Fruit fly (Drosophila melanogaster) whole organism, pupa: ENCODE measurements around the gene Golgin104.

Experiments
- CG15710 ChIP-seq: fragments of 200-800 bp; sonication (Bioruptor generic); optimal IDR thresholded peaks from 2 replicates; lab custom pipeline; 2018; ENCODE audit warnings: missing biosample characterization, mild to moderate bottlenecking, missing genetic modification characterization, moderate library complexity
- CG17806 ChIP-seq: fragments of 200-800 bp; sonication (Bioruptor generic); optimal IDR thresholded peaks from 2 replicates; lab custom pipeline; 2018; ENCODE audit warnings: missing biosample characterization, mild to moderate bottlenecking, missing genetic modification characterization, moderate library complexity
- CG32121 ChIP-seq: fragments of 200-800 bp; sonication (Bioruptor generic); IDR thresholded peaks from 2 replicates; pipeline ENCODE4 v1.3.6; 2022; ENCODE audit warnings: missing biosample characterization, missing genetic modification characterization
- CG34367 ChIP-seq: fragments of 200-800 bp; sonication (Bioruptor generic); optimal IDR thresholded peaks from 2 replicates; lab custom pipeline; 2018; ENCODE audit warnings: missing biosample characterization, mild to moderate bottlenecking, missing genetic modification characterization
- CG4496 ChIP-seq: fragments of 200-800 bp; sonication (Bioruptor generic); IDR thresholded peaks from 3 replicates; pipeline ENCODE4 v1.3.6; 2022; ENCODE audit warnings: missing biosample characterization, missing genetic modification characterization
- CG8159 ChIP-seq: fragments of 200-800 bp; sonication (Bioruptor generic); optimal IDR thresholded peaks from 3 replicates; lab custom pipeline; 2018; ENCODE audit warnings: missing biosample characterization, mild to moderate bottlenecking, missing genetic modification characterization, moderate library complexity
- Pif1B ChIP-seq: fragments of 200-800 bp; sonication (Bioruptor generic); optimal IDR thresholded peaks from 3 replicates; lab custom pipeline; 2016; ENCODE audit warnings: missing biosample characterization, missing genetic modification characterization
- Snoo ChIP-seq: fragments of 200-800 bp; sonication (Bioruptor generic); optimal IDR thresholded peaks from 3 replicates; lab custom pipeline; 2017; ENCODE audit warnings: missing biosample characterization, mild to moderate bottlenecking, missing genetic modification characterization, inconsistent platforms
- fd96Ca ChIP-seq: fragments of 200-800 bp; sonication (Bioruptor generic); IDR thresholded peaks from 3 replicates; pipeline ENCODE4 v1.3.6; 2022; ENCODE audit warnings: missing biosample characterization, missing genetic modification characterization
- gl ChIP-seq: fragments of 200-800 bp; sonication (Bioruptor generic); optimal IDR thresholded peaks from 2 replicates; lab custom pipeline; 2018; ENCODE audit warnings: missing biosample characterization, mild to moderate bottlenecking, missing genetic modification characterization
- rn ChIP-seq: fragments of 200-800 bp; sonication (Bioruptor generic); IDR thresholded peaks from 2 replicates; pipeline ENCODE4 v1.3.6; 2022; ENCODE audit warnings: missing biosample characterization, missing genetic modification characterization

- TF ChIP-seq fd96Ca (no peak), Pif1B (GFP tag; lab: Kevin White, UChicago) (no peak), CG4496 (GFP tag; lab: Robert Waterston, UW) (no peak), gl (tag; lab: Kevin White, UChicago) (no peak), CG34367 (tag; lab: Kevin White, UChicago) (no peak), CG17806 (tag; lab: Kevin White, UChicago) (no peak), CG8159 (tag; lab: Kevin White, UChicago) (no peak), Snoo (tag; lab: Kevin White, UChicago) (no peak), rn (GFP tag; lab: Robert Waterston, UW) (no peak), CG32121 (GFP tag; lab: Robert Waterston, UW) (no peak), CG15710 (no peak)
Measured at dm6 chr3L:16331633-16332032, 20.1 kb downstream of the Golgin104 start, which contains the start of gene retinin.
